Worm (Caenorhabditis elegans): ENCODE data around the gene tag-342.

- TF ChIP-seq ztf-23 (GFP tag; IDR thresholded peaks at IDR 0.05) = no peak
- no peak for TF ChIP-seq ref-1 (GFP tag; conservative IDR thresholded peaks at IDR 0.05)
- TF ChIP-seq cog-1 (tag; optimal IDR thresholded peaks at IDR 0.05) = no peak
- no peak for TF ChIP-seq ztf-29 (GFP tag; IDR thresholded peaks at IDR 0.05)
- no peak for TF ChIP-seq klf-2 (GFP tag; conservative IDR thresholded peaks at IDR 0.05)
- no peak for TF ChIP-seq tab-1 (GFP tag; IDR thresholded peaks at IDR 0.05)
- no peak for TF ChIP-seq flt-1 (GFP tag; IDR thresholded peaks at IDR 0.05)
- no peak for TF ChIP-seq T22C8.4 (GFP tag; IDR thresholded peaks at IDR 0.05)
- TF ChIP-seq med-1 (GFP tag; optimal IDR thresholded peaks at IDR 0.05; ENCODE audit: insufficient read depth) = no peak
Measured at ce11 chrIII:9472464-9472863, 4.5 kb downstream of the tag-342 start.

Measured in whole organism, midembryonic.